Worm (Caenorhabditis elegans): ENCODE measurements around the gene miro-1.
"Not testable (repeated sequence)": the region's sequence is repeated elsewhere in the genome, so short reads cannot be mapped to it uniquely, and the experiment has no call there.

The miro-1 gene

DNA sequence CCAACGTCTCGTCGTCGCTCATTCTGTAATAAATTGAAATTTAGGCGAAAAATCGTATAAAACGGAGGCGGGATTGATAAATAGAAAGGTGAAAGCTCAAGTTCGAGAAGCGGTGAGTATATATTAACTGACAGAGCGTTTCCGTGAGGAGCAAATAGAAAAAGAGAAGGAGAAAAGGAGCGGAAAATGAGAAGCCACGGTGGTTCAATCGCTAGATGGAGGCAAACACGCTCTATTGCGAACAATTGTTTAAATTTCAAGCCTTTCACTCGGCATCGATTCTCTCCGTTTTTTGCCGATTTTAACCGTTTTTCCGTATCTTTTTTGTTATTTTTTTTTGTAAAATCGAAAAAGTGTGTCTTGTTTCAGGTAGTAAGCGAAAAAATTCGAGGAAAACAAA is at the start of gene miro-1:
TSS of gene miro-1 (minus strand) at position 23 of the 400 bp plus-strand sequence.
- not testable (repeated sequence) for TF ChIP-seq scrt-1 (GFP tag; IDR thresholded peaks at IDR 0.05); ets-7 (tag; optimal IDR thresholded peaks at IDR 0.05); tbx-37 (GFP tag; conservative IDR thresholded peaks at IDR 0.05)

DNA sequence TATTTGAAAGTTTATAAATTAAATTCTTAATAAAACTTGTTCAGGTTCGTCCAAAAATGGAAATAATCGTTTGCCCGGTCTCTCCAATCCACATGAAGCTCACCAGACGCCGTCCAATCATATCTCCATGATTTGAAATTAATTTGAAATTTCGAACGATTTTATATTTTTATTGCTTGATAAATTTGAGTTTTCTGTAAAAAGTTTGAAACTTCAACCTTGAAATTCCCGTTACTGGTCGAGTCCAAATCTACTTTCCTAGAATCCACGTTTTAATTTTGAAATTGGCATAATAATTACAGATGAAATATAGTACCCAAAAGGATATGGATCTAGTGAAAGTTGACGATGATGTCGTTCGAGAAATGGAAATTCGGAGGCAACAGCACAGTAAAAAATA is 48.8 kb upstream of the miro-1 start, which contains the start of gene npp-26:
TSS of gene npp-26 (plus strand) at position 301 of the 400 bp plus-strand sequence.
- TF ChIP-seq hmbx-1 (tag; optimal IDR thresholded peaks at IDR 0.05) (no peak), scrt-1 (GFP tag; IDR thresholded peaks at IDR 0.05) (no peak), hnd-1 (tag; optimal IDR thresholded peaks at IDR 0.05) (no peak), hmg-4 (GFP tag; optimal IDR thresholded peaks at IDR 0.05) (no peak), ets-7 (tag; optimal IDR thresholded peaks at IDR 0.05) (no peak), F13C5.2 (tag; optimal IDR thresholded peaks at IDR 0.05) (no peak), sea-1 (GFP tag; conservative IDR thresholded peaks at IDR 0.05) (no peak), pes-1 (GFP tag; IDR thresholded peaks at IDR 0.05) (no peak), flt-1 (GFP tag; IDR thresholded peaks at IDR 0.05) (no peak), tra-4 (tag; optimal IDR thresholded peaks at IDR 0.05) (no peak), ama-1 (optimal IDR thresholded peaks at IDR 0.05) (no peak), ceh-13 (GFP tag; optimal IDR thresholded peaks at IDR 0.05) (no peak), B0310.2 (tag; optimal IDR thresholded peaks at IDR 0.05) (no peak), tbx-37 (GFP tag; conservative IDR thresholded peaks at IDR 0.05) (no peak), tbx-11 (GFP tag; IDR thresholded peaks at IDR 0.05) (no peak), aly-1 (tag; optimal IDR thresholded peaks at IDR 0.05) (no peak), ceh-36 (tag; optimal IDR thresholded peaks at IDR 0.05) (no peak)

DNA sequence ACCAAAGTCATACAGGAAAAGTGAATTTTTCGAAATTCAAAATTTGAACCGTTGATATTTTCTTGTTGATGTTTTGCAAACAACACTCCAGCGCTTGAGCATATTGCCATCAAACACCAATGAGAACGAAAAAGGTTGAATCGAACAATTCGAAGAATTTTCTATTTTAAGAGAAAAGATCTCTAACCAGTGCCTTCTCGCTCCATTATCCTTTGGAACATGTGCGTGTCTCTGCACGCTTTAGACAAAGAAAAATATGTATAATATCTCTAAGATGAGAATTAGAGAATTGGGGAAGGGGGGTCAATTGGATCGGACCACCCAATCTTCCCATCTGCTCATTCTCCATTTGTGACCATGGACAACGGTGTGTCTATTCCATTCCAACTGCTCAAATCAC is 48.2 kb upstream of the miro-1 start, which contains the start of gene Y17G9B.2:
TSS of gene Y17G9B.2 (plus strand) at position 301 of the 400 bp plus-strand sequence.
- no peak for TF ChIP-seq tbx-37 (GFP tag; conservative IDR thresholded peaks at IDR 0.05)
- TF ChIP-seq flt-1 (GFP tag; IDR thresholded peaks at IDR 0.05): no peak
- TF ChIP-seq scrt-1 (GFP tag; IDR thresholded peaks at IDR 0.05): no peak
- TF ChIP-seq tbx-11 (GFP tag; IDR thresholded peaks at IDR 0.05): no peak
- TF ChIP-seq ets-7 (tag; optimal IDR thresholded peaks at IDR 0.05): no peak
- no peak for TF ChIP-seq ceh-13 (GFP tag; optimal IDR thresholded peaks at IDR 0.05)
- TF ChIP-seq hnd-1 (tag; optimal IDR thresholded peaks at IDR 0.05): no peak
- no peak for TF ChIP-seq sea-1 (GFP tag; conservative IDR thresholded peaks at IDR 0.05)
- no peak for TF ChIP-seq aly-1 (tag; optimal IDR thresholded peaks at IDR 0.05)
- no peak for TF ChIP-seq ama-1 (optimal IDR thresholded peaks at IDR 0.05)

DNA sequence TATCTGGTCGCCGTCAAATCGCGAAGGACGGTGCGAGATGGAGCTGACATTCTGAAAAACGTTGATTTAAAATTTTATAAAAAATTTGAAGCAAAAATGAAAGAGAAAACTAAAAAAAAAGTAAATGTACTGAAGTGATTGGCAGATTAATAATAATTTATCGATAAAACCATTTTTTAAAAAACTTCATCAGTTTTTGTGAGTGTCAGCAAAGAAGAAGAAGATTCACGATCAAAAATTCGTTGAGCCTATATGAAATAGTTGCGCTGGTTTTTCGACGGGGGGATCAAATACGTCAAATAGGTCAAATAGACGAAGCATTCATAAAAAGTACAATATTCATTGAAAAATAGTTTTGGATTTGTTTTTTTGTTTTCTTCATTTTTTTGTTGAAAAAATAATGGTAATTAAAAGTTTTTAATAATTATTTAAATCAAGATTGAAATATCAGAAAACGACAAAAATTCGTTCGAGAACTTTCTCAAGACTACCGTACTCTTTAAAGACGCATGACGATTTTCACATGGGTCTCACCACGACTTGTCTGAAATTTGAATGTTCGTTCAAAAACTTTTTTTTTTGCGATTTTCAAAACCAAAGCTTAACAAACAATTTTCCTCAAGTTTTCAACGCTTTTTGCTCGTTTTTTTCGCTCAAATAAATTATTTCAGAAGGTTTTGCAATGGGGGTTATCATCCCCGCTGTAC is 44.9 kb upstream of the miro-1 start, which contains the start of the genes memi-1 and cyp-31A3:
TSS of gene memi-1 (minus strand) at position 51 of the 707 bp plus-strand sequence.
TSS of gene cyp-31A3 (plus strand) at position 672 of the 707 bp plus-strand sequence.
- no peak for TF ChIP-seq hnd-1 (tag; optimal IDR thresholded peaks at IDR 0.05)
- no peak for TF ChIP-seq ceh-13 (GFP tag; optimal IDR thresholded peaks at IDR 0.05)

DNA sequence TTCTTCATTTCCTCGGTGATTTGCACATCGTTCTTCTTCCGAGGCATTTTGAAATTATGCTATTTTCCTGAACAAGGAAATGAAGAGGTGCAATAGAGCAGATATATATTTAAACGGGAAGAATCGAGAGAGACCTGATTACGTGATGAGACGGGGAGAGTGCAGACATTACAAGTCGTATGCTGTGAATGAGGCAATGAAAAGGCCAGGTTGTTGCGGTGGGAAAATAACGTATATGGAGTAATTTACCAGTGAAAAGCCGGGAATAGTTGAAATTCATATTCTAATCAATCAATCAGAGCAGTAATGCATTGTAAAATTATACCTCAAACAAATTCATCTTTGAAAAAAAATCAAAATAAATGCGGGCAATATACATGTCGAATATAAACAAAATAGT is 43.1 kb upstream of the miro-1 start, which contains the start of gene Y17G9B.8:
TSS of gene Y17G9B.8 (minus strand) at position 182 of the 400 bp plus-strand sequence.
- no peak for TF ChIP-seq B0310.2 (tag; optimal IDR thresholded peaks at IDR 0.05)
- no peak for TF ChIP-seq ama-1 (optimal IDR thresholded peaks at IDR 0.05)
- TF ChIP-seq ceh-13 (GFP tag; optimal IDR thresholded peaks at IDR 0.05): no peak
- no peak for TF ChIP-seq tra-4 (tag; optimal IDR thresholded peaks at IDR 0.05)
- no peak for TF ChIP-seq flt-1 (GFP tag; IDR thresholded peaks at IDR 0.05)
- no peak for TF ChIP-seq pes-1 (GFP tag; IDR thresholded peaks at IDR 0.05)
- TF ChIP-seq ets-7 (tag; optimal IDR thresholded peaks at IDR 0.05): no peak

DNA sequence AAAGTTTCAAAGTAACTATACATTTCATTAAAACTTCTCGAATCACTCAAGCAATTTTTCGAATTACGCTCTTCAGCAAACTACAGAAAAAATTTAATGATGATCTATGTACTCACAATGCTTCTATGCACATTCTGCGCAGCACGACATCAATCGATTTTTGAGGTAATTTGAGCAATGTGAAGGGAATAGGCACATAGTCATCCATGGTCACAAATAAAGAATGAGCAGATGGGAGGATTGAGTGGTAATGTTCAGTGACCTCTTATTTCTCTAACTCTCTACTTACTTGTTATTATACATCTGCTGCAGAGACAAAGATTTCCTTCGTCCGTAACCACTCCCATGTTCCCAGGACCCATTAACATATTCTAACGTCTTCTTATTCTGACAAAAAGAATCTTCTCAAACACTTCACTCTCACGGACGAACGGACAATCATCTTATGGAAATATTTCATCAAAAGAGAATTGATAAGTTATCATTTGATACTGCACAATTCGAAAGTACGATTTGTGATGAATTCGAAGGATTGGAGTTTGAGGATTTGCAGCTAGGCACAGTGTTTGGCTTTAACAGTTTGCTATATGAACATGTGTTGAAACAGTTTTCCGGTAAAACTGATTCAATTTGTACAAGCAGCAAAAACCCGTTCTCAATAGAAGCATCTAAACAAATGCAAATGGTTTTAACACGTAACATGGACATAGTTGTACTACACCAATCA is 40.5 kb upstream of the miro-1 start, which contains the start of the genes fbxb-77 and Y17G9B.11:
TSS of gene fbxb-77 (minus strand) at position 229 of the 727 bp plus-strand sequence.
TSS of gene Y17G9B.11 (plus strand) at position 677 of the 727 bp plus-strand sequence.
- TF ChIP-seq ceh-13 (GFP tag; optimal IDR thresholded peaks at IDR 0.05) (no peak), hnd-1 (tag; optimal IDR thresholded peaks at IDR 0.05) (no peak), scrt-1 (GFP tag; IDR thresholded peaks at IDR 0.05) (no peak), aly-1 (tag; optimal IDR thresholded peaks at IDR 0.05) (no peak), flt-1 (GFP tag; IDR thresholded peaks at IDR 0.05) (no peak), sea-1 (GFP tag; conservative IDR thresholded peaks at IDR 0.05) (no peak), hmbx-1 (tag; optimal IDR thresholded peaks at IDR 0.05) (no peak), tbx-37 (GFP tag; conservative IDR thresholded peaks at IDR 0.05) (no peak), tra-4 (tag; optimal IDR thresholded peaks at IDR 0.05) (no peak), F13C5.2 (tag; optimal IDR thresholded peaks at IDR 0.05) (no peak), B0310.2 (tag; optimal IDR thresholded peaks at IDR 0.05) (no peak), ets-7 (tag; optimal IDR thresholded peaks at IDR 0.05) (no peak), hmg-4 (GFP tag; optimal IDR thresholded peaks at IDR 0.05) (no peak), ceh-36 (tag; optimal IDR thresholded peaks at IDR 0.05) (no peak), pes-1 (GFP tag; IDR thresholded peaks at IDR 0.05) (no peak), tbx-11 (GFP tag; IDR thresholded peaks at IDR 0.05) (no peak), ama-1 (optimal IDR thresholded peaks at IDR 0.05) (no peak)

DNA sequence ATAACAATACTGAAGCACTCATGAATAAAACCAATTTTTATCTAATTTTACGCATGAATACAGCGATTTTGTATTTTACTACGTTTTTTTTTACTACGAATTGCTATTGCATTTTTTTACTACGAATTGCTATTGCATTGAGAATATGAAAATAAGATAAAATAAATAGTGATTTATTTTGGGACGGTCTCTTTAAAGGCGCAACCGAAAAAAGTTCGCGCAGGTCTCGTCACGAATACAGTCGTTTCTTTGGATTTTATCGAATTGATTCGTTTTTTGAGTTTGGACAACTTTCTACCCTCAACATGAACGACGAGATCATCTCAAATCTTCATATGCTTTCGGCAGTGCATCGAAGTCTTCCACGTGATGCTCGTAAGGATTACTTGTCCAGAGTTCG is 36.2 kb upstream of the miro-1 start, which contains the start of gene Y17G9B.4:
TSS of gene Y17G9B.4 (plus strand) at position 306 of the 400 bp plus-strand sequence.
- TF ChIP-seq hmbx-1 (tag; optimal IDR thresholded peaks at IDR 0.05) (no peak), F13C5.2 (tag; optimal IDR thresholded peaks at IDR 0.05) (no peak), ceh-13 (GFP tag; optimal IDR thresholded peaks at IDR 0.05) (no peak), flt-1 (GFP tag; IDR thresholded peaks at IDR 0.05) (no peak), hmg-4 (GFP tag; optimal IDR thresholded peaks at IDR 0.05) (no peak), sea-1 (GFP tag; conservative IDR thresholded peaks at IDR 0.05) (no peak), aly-1 (tag; optimal IDR thresholded peaks at IDR 0.05) (no peak), B0310.2 (tag; optimal IDR thresholded peaks at IDR 0.05) (no peak), hnd-1 (tag; optimal IDR thresholded peaks at IDR 0.05) (no peak), tbx-11 (GFP tag; IDR thresholded peaks at IDR 0.05) (no peak), ceh-36 (tag; optimal IDR thresholded peaks at IDR 0.05) (no peak), tra-4 (tag; optimal IDR thresholded peaks at IDR 0.05) (no peak), pes-1 (GFP tag; IDR thresholded peaks at IDR 0.05) (no peak), ama-1 (optimal IDR thresholded peaks at IDR 0.05) (no peak), scrt-1 (GFP tag; IDR thresholded peaks at IDR 0.05) (no peak), tbx-37 (GFP tag; conservative IDR thresholded peaks at IDR 0.05) (no peak), ets-7 (tag; optimal IDR thresholded peaks at IDR 0.05) (no peak)
